Fruit fly (Drosophila melanogaster) whole organism, embryonic: ENCODE data around the gene Hr4.
A peak's percentile ranks its signal among the peaks of the same experiment; 100 is the strongest.

Experiments
- Antp ChIP-seq: fragments of 200-800 bp; sonication (Bioruptor generic); optimal IDR thresholded peaks from 3 replicates; lab custom pipeline; 2016; ENCODE audit warnings: missing biosample characterization, missing genetic modification characterization
- Atf-2 ChIP-seq: fragments of 200-800 bp; sonication (Bioruptor generic); optimal IDR thresholded peaks from 2 replicates; lab custom pipeline; 2016; ENCODE audit warnings: missing biosample characterization, missing genetic modification characterization
- Blimp-1 ChIP-seq: fragments of 200-800 bp; sonication (Bioruptor generic); optimal IDR thresholded peaks from 3 replicates; lab custom pipeline; 2018; ENCODE audit warnings: missing biosample characterization, missing genetic modification characterization, mild to moderate bottlenecking, moderate library complexity, missing genetic modification reagents
- CG10147 ChIP-seq: fragments of 200-800 bp; sonication (Bioruptor generic); optimal IDR thresholded peaks from 2 replicates; lab custom pipeline; 2019; ENCODE audit warnings: missing biosample characterization, mild to moderate bottlenecking, missing genetic modification characterization, moderate library complexity
- CG10267 ChIP-seq: fragments of 200-800 bp; sonication (Bioruptor generic); optimal IDR thresholded peaks from 2 replicates; lab custom pipeline; 2018; ENCODE audit warnings: missing biosample characterization, mild to moderate bottlenecking, missing genetic modification characterization, moderate library complexity
- CG11695 ChIP-seq: fragments of 200-800 bp; sonication (Bioruptor generic); IDR thresholded peaks from 3 replicates; pipeline ENCODE4 v1.3.6; 2022; ENCODE audit warnings: missing biosample characterization, missing genetic modification characterization
- CG11696 ChIP-seq: fragments of 200-800 bp; sonication (Bioruptor generic); IDR thresholded peaks from 2 replicates; pipeline ENCODE4 v1.3.6; 2022; ENCODE audit warnings: missing biosample characterization, missing genetic modification characterization
- CG12219 ChIP-seq: fragments of 200-800 bp; sonication (Bioruptor generic); optimal IDR thresholded peaks from 3 replicates; lab custom pipeline; 2018; ENCODE audit warnings: missing biosample characterization, mild to moderate bottlenecking, missing genetic modification characterization
- CG13123 ChIP-seq: fragments of 200-800 bp; sonication (Bioruptor generic); optimal IDR thresholded peaks from 2 replicates; lab custom pipeline; 2016; ENCODE audit warnings: missing biosample characterization, missing genetic modification characterization
- CG13424 ChIP-seq: fragments of 200-800 bp; sonication (Bioruptor generic); optimal IDR thresholded peaks from 2 replicates; lab custom pipeline; 2019; ENCODE audit warnings: missing biosample characterization, mild to moderate bottlenecking, missing genetic modification characterization, moderate library complexity
- CG15514 ChIP-seq: fragments of 200-800 bp; sonication (Bioruptor generic); optimal IDR thresholded peaks from 3 replicates; lab custom pipeline; 2017; ENCODE audit warnings: missing biosample characterization, missing genetic modification characterization, mild to moderate bottlenecking, moderate library complexity, missing genetic modification reagents
- CG16813 ChIP-seq: fragments of 200-800 bp; sonication (Bioruptor generic); IDR thresholded peaks from 3 replicates; pipeline ENCODE4 v1.3.6; 2022; ENCODE audit warnings: missing biosample characterization, missing genetic modification characterization; ENCODE audit not compliant: partially characterized antibody
- CG18764 ChIP-seq: fragments of 200-800 bp; sonication (Bioruptor generic); optimal IDR thresholded peaks from 3 replicates; lab custom pipeline; 2016; ENCODE audit warnings: missing biosample characterization, missing genetic modification characterization
- CG2116 ChIP-seq: fragments of 200-800 bp; sonication (Bioruptor generic); optimal IDR thresholded peaks from 3 replicates; lab custom pipeline; 2018; ENCODE audit warnings: missing biosample characterization, mild to moderate bottlenecking, missing genetic modification characterization
- CG30403 ChIP-seq: fragments of 200-800 bp; sonication (Bioruptor generic); optimal IDR thresholded peaks from 3 replicates; lab custom pipeline; 2016; ENCODE audit warnings: missing biosample characterization, missing genetic modification characterization
- CG3065 ChIP-seq: fragments of 200-800 bp; sonication (Bioruptor generic); optimal IDR thresholded peaks from 2 replicates; lab custom pipeline; 2016; ENCODE audit warnings: missing biosample characterization, missing genetic modification characterization
- CG31365 ChIP-seq: fragments of 200-800 bp; sonication (Bioruptor generic); optimal IDR thresholded peaks from 2 replicates; lab custom pipeline; 2018; ENCODE audit warnings: missing biosample characterization, mild to moderate bottlenecking, missing genetic modification characterization
- CG34376 ChIP-seq: fragments of 200-800 bp; sonication (Bioruptor generic); optimal IDR thresholded peaks from 2 replicates; lab custom pipeline; 2018; ENCODE audit warnings: missing biosample characterization, mild to moderate bottlenecking, missing genetic modification characterization
- CG34422 ChIP-seq: fragments of 200-800 bp; sonication (Bioruptor generic); IDR thresholded peaks from 3 replicates; pipeline ENCODE4 v1.3.6; 2022; ENCODE audit warnings: missing biosample characterization, missing genetic modification characterization
- CG3726 ChIP-seq: fragments of 200-800 bp; sonication (Bioruptor generic); IDR thresholded peaks from 3 replicates; pipeline ENCODE4, ENCODE4 v1.3.6; 2022; ENCODE audit warnings: missing biosample characterization, missing genetic modification characterization
- CG5953 ChIP-seq: fragments of 200-800 bp; sonication (Bioruptor generic); IDR thresholded peaks from 2 replicates; pipeline ENCODE4 v1.3.6; 2022; ENCODE audit warnings: missing biosample characterization, missing genetic modification characterization
- CG7271 ChIP-seq: fragments of 200-800 bp; sonication (Bioruptor generic); optimal IDR thresholded peaks from 2 replicates; lab custom pipeline; 2018; ENCODE audit warnings: missing biosample characterization, mild to moderate bottlenecking, missing genetic modification characterization, moderate library complexity
- CG7963 ChIP-seq: fragments of 200-800 bp; sonication (Bioruptor generic); IDR thresholded peaks from 3 replicates; pipeline ENCODE4 v1.3.6; 2022; ENCODE audit warnings: missing biosample characterization, missing genetic modification characterization; ENCODE audit not compliant: partially characterized antibody
- CG9215 ChIP-seq: fragments of 200-800 bp; sonication (Bioruptor generic); IDR thresholded peaks from 2 replicates; pipeline ENCODE4 v1.3.6; 2022; ENCODE audit warnings: missing biosample characterization, missing genetic modification characterization
- D19A ChIP-seq: fragments of 200-800 bp; optimal IDR thresholded peaks from 3 replicates; lab custom pipeline; 2019; ENCODE audit warnings: missing biosample characterization, mild to moderate bottlenecking, missing genetic modification characterization, moderate library complexity
- H2.0 ChIP-seq: fragments of 200-800 bp; sonication (Bioruptor generic); IDR thresholded peaks from 2 replicates; pipeline ENCODE4 v1.3.6; 2022; ENCODE audit warnings: missing biosample characterization, missing genetic modification characterization
- Hmr ChIP-seq: fragments of 200-800 bp; sonication (Bioruptor generic); optimal IDR thresholded peaks from 3 replicates; lab custom pipeline; 2017; ENCODE audit warnings: mild to moderate bottlenecking, missing biosample characterization, missing genetic modification reagents, missing genetic modification characterization
- Jarid2 ChIP-seq: fragments of 200-800 bp; sonication (Bioruptor generic); optimal IDR thresholded peaks from 3 replicates; lab custom pipeline; 2017; ENCODE audit warnings: mild to moderate bottlenecking, missing biosample characterization, missing genetic modification reagents, missing genetic modification characterization
- MBD-R2 ChIP-seq: fragments of 200-800 bp; sonication (Bioruptor generic); IDR thresholded peaks from 2 replicates; pipeline ENCODE4 v1.3.6; 2022; ENCODE audit warnings: missing biosample characterization, missing genetic modification characterization
- MESR4 ChIP-seq: fragments of 200-800 bp; sonication (Bioruptor generic); optimal IDR thresholded peaks from 2 replicates; lab custom pipeline; 2018; ENCODE audit warnings: missing biosample characterization, mild to moderate bottlenecking, missing genetic modification characterization, moderate library complexity
- Oaz ChIP-seq: fragments of 200-800 bp; sonication (Bioruptor generic); IDR thresholded peaks from 2 replicates; pipeline ENCODE4 v1.3.6; 2022; ENCODE audit warnings: missing biosample characterization, missing genetic modification characterization
- Vsx1 ChIP-seq: fragments of 200-800 bp; sonication (Bioruptor generic); optimal IDR thresholded peaks from 2 replicates; lab custom pipeline; 2017; ENCODE audit warnings: missing biosample characterization, mild to moderate bottlenecking, missing genetic modification characterization, missing genetic modification reagents
- al ChIP-seq: fragments of 200-800 bp; sonication (Bioruptor generic); IDR thresholded peaks from 2 replicates; pipeline ENCODE4 v1.3.6; 2022; ENCODE audit warnings: missing biosample characterization, missing genetic modification characterization
- amos ChIP-seq: fragments of 200-800 bp; sonication (Bioruptor generic); IDR thresholded peaks from 2 replicates; pipeline ENCODE4 v1.3.6; 2022; ENCODE audit warnings: missing biosample characterization, missing genetic modification characterization; ENCODE audit not compliant: partially characterized antibody
- bowl ChIP-seq: fragments of 200-800 bp; sonication (Bioruptor generic); IDR thresholded peaks from 2 replicates; pipeline ENCODE4 v1.3.6; 2022; ENCODE audit warnings: missing biosample characterization, missing genetic modification characterization
- chn ChIP-seq: fragments of 200-800 bp; sonication (Bioruptor generic); optimal IDR thresholded peaks from 2 replicates; lab custom pipeline; 2016; ENCODE audit warnings: missing biosample characterization, missing genetic modification characterization
- croc ChIP-seq: fragments of 200-800 bp; sonication (Bioruptor generic); conservative IDR thresholded peaks from 3 replicates; pipeline ENCODE4 v1.3.6; 2022; ENCODE audit warnings: missing biosample characterization, missing genetic modification characterization
- dpn ChIP-seq, 2 experiments: fragments of 200-800 bp; sonication (Bioruptor generic); optimal IDR thresholded peaks; 3 replicates each; lab custom pipeline; 2016; ENCODE audit warnings: missing biosample characterization in 2 of 2, missing genetic modification characterization in 2 of 2
- knrl ChIP-seq: fragments of 200-800 bp; sonication (Bioruptor generic); IDR thresholded peaks from 3 replicates; pipeline ENCODE4 v1.3.6; 2022; ENCODE audit warnings: missing biosample characterization, missing genetic modification characterization; ENCODE audit not compliant: partially characterized antibody
- lab ChIP-seq: fragments of 200-800 bp; sonication (Bioruptor generic); optimal IDR thresholded peaks from 3 replicates; lab custom pipeline; 2017; ENCODE audit warnings: missing biosample characterization, missing genetic modification characterization, mild to moderate bottlenecking, moderate library complexity, missing genetic modification reagents
- nerfin-1 ChIP-seq: fragments of 200-800 bp; sonication (Bioruptor generic); optimal IDR thresholded peaks from 3 replicates; lab custom pipeline; 2019; ENCODE audit warnings: missing biosample characterization, mild to moderate bottlenecking, missing genetic modification characterization, moderate library complexity
- onecut ChIP-seq: fragments of 200-800 bp; sonication (Bioruptor generic); IDR thresholded peaks from 2 replicates; pipeline ENCODE4 v1.3.6; 2022; ENCODE audit warnings: missing biosample characterization, missing genetic modification characterization
- prd ChIP-seq, 3 experiments: fragments of >200 bp in 2 of 3; fragments of 200-800 bp in 1 of 3; sonication (Bioruptor generic) in 1 of 3; optimal IDR thresholded peaks in 2 of 3; IDR thresholded peaks in 1 of 3; 2 replicates in 2 of 3; 3 replicates in 1 of 3; pipeline versions ENCODE4 v1.3.6 to Lab custom; 2017 to 2022; ENCODE audit warnings: missing biosample characterization in 1 of 3, missing genetic modification characterization in 1 of 3
- pum ChIP-seq: fragments of 200-800 bp; sonication (Bioruptor generic); optimal IDR thresholded peaks from 2 replicates; lab custom pipeline; 2016; ENCODE audit warnings: missing biosample characterization, missing genetic modification characterization
- run ChIP-seq: fragments of 200-800 bp; sonication (Bioruptor generic); optimal IDR thresholded peaks from 3 replicates; lab custom pipeline; 2018; ENCODE audit warnings: missing biosample characterization, mild to moderate bottlenecking, missing genetic modification characterization
- sd ChIP-seq: fragments of 200-800 bp; sonication (Bioruptor generic); optimal IDR thresholded peaks from 3 replicates; lab custom pipeline; 2018; ENCODE audit warnings: missing biosample characterization, mild to moderate bottlenecking, missing genetic modification characterization, moderate library complexity
- sob ChIP-seq: fragments of 200-800 bp; sonication (Bioruptor generic); IDR thresholded peaks from 2 replicates; pipeline ENCODE4 v1.3.6; 2022; ENCODE audit warnings: missing biosample characterization, missing genetic modification characterization
- tgo ChIP-seq: fragments of 200-800 bp; sonication (Bioruptor generic); IDR thresholded peaks from 3 replicates; pipeline ENCODE4 v1.3.6; 2022; ENCODE audit warnings: missing biosample characterization, missing genetic modification characterization
- zen2 ChIP-seq: fragments of 200-800 bp; sonication (Bioruptor generic); IDR thresholded peaks from 3 replicates; pipeline ENCODE4 v1.3.6; 2022; ENCODE audit warnings: missing biosample characterization, missing genetic modification characterization; ENCODE audit not compliant: partially characterized antibody

Gene Hr4

DNA sequence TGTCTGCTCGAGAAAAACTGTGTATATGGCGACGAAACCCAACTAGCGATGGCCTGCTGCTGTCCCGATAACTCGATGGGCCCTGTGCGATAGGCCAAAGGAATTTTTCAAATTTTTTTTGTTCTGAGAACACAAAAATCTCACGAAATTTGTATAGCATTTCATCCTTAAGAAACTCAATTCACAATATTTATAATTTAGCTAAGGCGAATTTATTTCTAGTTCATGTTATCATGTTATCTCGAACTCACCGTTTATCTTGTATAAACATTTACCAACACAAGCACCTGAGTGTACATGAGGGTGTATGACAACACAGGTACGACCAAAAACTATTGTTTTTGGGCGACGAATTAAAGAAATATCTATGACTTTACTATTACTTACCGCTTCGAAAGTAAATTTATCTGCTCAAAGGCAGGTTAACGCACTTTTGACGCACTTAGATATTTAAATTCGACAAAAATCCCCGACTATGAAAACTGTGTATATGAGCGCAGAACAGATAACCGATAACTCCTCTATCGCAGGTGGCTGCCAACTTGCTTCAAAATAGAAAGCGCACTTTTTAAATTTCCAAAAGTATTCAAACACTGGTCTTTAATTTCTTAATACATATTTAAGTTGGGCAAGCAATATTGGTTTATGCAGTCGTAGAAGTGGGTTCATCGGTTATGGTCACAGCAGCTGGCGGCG lies 41.5 kb upstream of the Hr4 start, which contains the start of gene arm (continued):
- TF ChIP-seq CG2116 (GFP tag; lab: Kevin White, UChicago) (peak; percentile 11), Jarid2 (GFP tag; lab: Kevin White, UChicago) (no peak), Oaz (GFP tag; lab: Robert Waterston, UW) (no peak), knrl (GFP tag; lab: Robert Waterston, UW) (0 out of 3 replicates have a peak, but pooled peaks have one; percentile 11), MESR4 (GFP tag; lab: Kevin White, UChicago) (no peak), Atf-2 (GFP tag; lab: Kevin White, UChicago) (no peak), pum (GFP tag; lab: Kevin White, UChicago) (no peak), CG3065 (GFP tag; lab: Kevin White, UChicago) (no peak), sob (GFP tag; lab: Robert Waterston, UW) (no peak), MBD-R2 (GFP tag; lab: Robert Waterston, UW) (no peak), zen2 (GFP tag; lab: Robert Waterston, UW) (no peak), CG11696 (no peak), lab (GFP tag; lab: Kevin White, UChicago) (no peak), H2.0 (GFP tag; lab: Robert Waterston, UW) (no peak), bowl (GFP tag; lab: Robert Waterston, UW) (no peak), CG10147 (GFP tag; lab: Kevin White, UChicago) (no peak), Vsx1 (GFP tag; lab: Kevin White, UChicago) (no peak), D19A (no peak), CG5953 (GFP tag; lab: Robert Waterston, UW) (no peak), CG16813 (no peak), CG7271 (no peak), CG7963 (GFP tag; lab: Robert Waterston, UW) (0 out of 3 replicates have a peak, but pooled peaks have one; percentile 35), CG34376 (GFP tag; lab: Kevin White, UChicago) (no peak), Hmr (GFP tag; lab: Kevin White, UChicago) (no peak), dpn (GFP tag; optimal IDR thresholded peaks at IDR 0.05; lab: Kevin White, UChicago) (no peak), sd (tag; lab: Kevin White, UChicago) (no peak), CG11695 (no peak), CG3726 (GFP tag; lab: Robert Waterston, UW) (no peak), tgo (GFP tag; lab: Robert Waterston, UW) (no peak), prd (optimal IDR thresholded peaks at IDR 0.05; lab: Kevin White, UChicago) (no peak), prd (GFP tag; IDR thresholded peaks at IDR 0.05; lab: Robert Waterston, UW) (no peak), CG31365 (no peak), al (no peak), onecut (GFP tag; lab: Robert Waterston, UW) (no peak), CG13424 (tag; lab: Kevin White, UChicago) (no peak), croc (GFP tag; lab: Robert Waterston, UW) (no peak), CG10267 (tag; lab: Kevin White, UChicago) (peak; percentile 19), Blimp-1 (GFP tag; lab: Kevin White, UChicago) (no peak), CG30403 (GFP tag; lab: Kevin White, UChicago) (peak; percentile 21), chn (no peak), CG9215 (GFP tag; lab: Robert Waterston, UW) (no peak), CG34422 (GFP tag; lab: Robert Waterston, UW) (no peak), Antp (GFP tag; lab: Kevin White, UChicago) (no peak), CG18764 (GFP tag; lab: Kevin White, UChicago) (no peak), nerfin-1 (tag; lab: Kevin White, UChicago) (no peak), CG12219 (GFP tag; lab: Kevin White, UChicago) (no peak), run (no peak), amos (peak; percentile 26; the same call in 1 of the 2 replicates), CG13123 (GFP tag; lab: Kevin White, UChicago) (no peak), CG15514 (GFP tag; lab: Kevin White, UChicago) (peak; percentile 11)
